Worm (Caenorhabditis elegans) whole organism, L1 larva: ENCODE results near the gene catp-8.

ENCODE experiments used
- C04F5.9 ChIP-seq: sonication (generic microtip); optimal IDR thresholded peaks from 2 replicates; lab custom pipeline; 2016; ENCODE audit warnings: missing genetic modification characterization, missing compliant biosample characterization
- Y116A8C.19 ChIP-seq: sonication (generic microtip); optimal IDR thresholded peaks from 2 replicates; lab custom pipeline; 2016; ENCODE audit warnings: missing compliant biosample characterization, missing genetic modification characterization, borderline replicate concordance
- aha-1 ChIP-seq: fragments of 150-350 bp; optimal IDR thresholded peaks from 2 replicates; lab custom pipeline; 2014; ENCODE audit warnings: missing biosample characterization, missing genetic modification characterization
- aly-2 ChIP-seq: fragments of 150-350 bp; optimal IDR thresholded peaks from 2 replicates; lab custom pipeline; 2014; ENCODE audit warnings: missing biosample characterization, missing genetic modification characterization
- ama-1 ChIP-seq: fragments of 150-350 bp; optimal IDR thresholded peaks from 2 replicates; lab custom pipeline; 2014
- blmp-1 ChIP-seq: fragments of 150-350 bp; optimal IDR thresholded peaks from 2 replicates; lab custom pipeline; 2014; ENCODE audit warnings: missing biosample characterization, missing genetic modification characterization
- ceh-63 ChIP-seq: fragments of 200-800 bp; sonication (Bioruptor generic); optimal IDR thresholded peaks from 2 replicates; lab custom pipeline; 2018; ENCODE audit warnings: mild to moderate bottlenecking, missing genetic modification characterization, missing compliant biosample characterization
- ceh-82 ChIP-seq, 3 experiments: fragments of 150-350 bp in 1 of 3; sonication (generic microtip) in 2 of 3; optimal IDR thresholded peaks; 2 replicates each; lab custom pipeline; 2014 to 2017; ENCODE audit warnings: missing biosample characterization in 3 of 3, missing genetic modification characterization in 3 of 3
- ceh-90 ChIP-seq: sonication (generic microtip); optimal IDR thresholded peaks from 2 replicates; lab custom pipeline; 2016; ENCODE audit warnings: missing genetic modification characterization, missing compliant biosample characterization
- dpl-1 ChIP-seq, 3 experiments: fragments of 150-350 bp in 2 of 3; sonication (generic microtip) in 1 of 3; optimal IDR thresholded peaks; 2 replicates each; lab custom pipeline; 2014 to 2017; ENCODE audit warnings: missing biosample characterization in 3 of 3, missing genetic modification characterization in 3 of 3, missing genetic modification reagents in 3 of 3
- dsc-1 ChIP-seq: sonication (generic microtip); optimal IDR thresholded peaks from 2 replicates; lab custom pipeline; 2016; ENCODE audit warnings: mild to moderate bottlenecking, missing genetic modification characterization, missing compliant biosample characterization
- efl-1 ChIP-seq, 4 experiments: fragments of 150-350 bp; optimal IDR thresholded peaks in 3 of 4; peaks in 1 of 4; 1 replicate in 1 of 4; 2 replicates in 3 of 4; lab custom pipeline; 2014; ENCODE audit warnings: missing biosample characterization in 2 of 4, missing genetic modification characterization in 2 of 4, missing genetic modification reagents in 2 of 4
- egl-13 ChIP-seq: sonication (generic microtip); optimal IDR thresholded peaks from 2 replicates; lab custom pipeline; 2016; ENCODE audit warnings: missing genotype, missing genetic modification reagents, missing genetic modification characterization, missing compliant biosample characterization
- elt-2 ChIP-seq: sonication (generic microtip); optimal IDR thresholded peaks from 2 replicates; lab custom pipeline; 2016; ENCODE audit warnings: missing genetic modification characterization, mild to moderate bottlenecking, inconsistent platforms, missing compliant biosample characterization, missing genetic modification reagents
- elt-3 ChIP-seq, 6 experiments: fragments of 150-350 bp in 1 of 6; sonication (generic microtip); optimal IDR thresholded peaks; 2 replicates each; lab custom pipeline; 2017 to 2018; ENCODE audit warnings: missing biosample characterization in 6 of 6, missing genetic modification characterization in 6 of 6, inconsistent platforms in 1 of 6
- ets-5 ChIP-seq: fragments of 200-800 bp; sonication (Bioruptor generic); IDR thresholded peaks from 2 replicates; pipeline ENCODE4 v1.3.6; 2022; ENCODE audit warnings: missing genetic modification characterization, missing compliant biosample characterization
- fkh-10 ChIP-seq: sonication (generic microtip); optimal IDR thresholded peaks from 2 replicates; lab custom pipeline; 2017; ENCODE audit warnings: missing biosample characterization, missing genetic modification reagents, missing genetic modification characterization
- fkh-4 ChIP-seq: sonication (generic microtip); optimal IDR thresholded peaks from 2 replicates; lab custom pipeline; 2016; ENCODE audit warnings: missing compliant biosample characterization, missing genetic modification characterization, borderline replicate concordance
- fos-1 ChIP-seq: fragments of 150-350 bp; optimal IDR thresholded peaks from 2 replicates; lab custom pipeline; 2014; ENCODE audit warnings: missing biosample characterization, missing genetic modification characterization
- hlh-4 ChIP-seq: sonication (generic microtip); optimal IDR thresholded peaks from 2 replicates; lab custom pipeline; 2016; ENCODE audit warnings: mild to moderate bottlenecking, missing genetic modification characterization, missing compliant biosample characterization
- irx-1 ChIP-seq: sonication (generic microtip); optimal IDR thresholded peaks from 2 replicates; lab custom pipeline; 2016; ENCODE audit warnings: missing genetic modification characterization, missing compliant biosample characterization
- isw-1 ChIP-seq: fragments of 200-800 bp; sonication (Bioruptor generic); IDR thresholded peaks from 2 replicates; pipeline ENCODE4 v1.3.6; 2022; ENCODE audit warnings: missing genetic modification characterization, missing compliant biosample characterization
- jun-1 ChIP-seq: fragments of 150-350 bp; optimal IDR thresholded peaks from 2 replicates; lab custom pipeline; 2014; ENCODE audit warnings: missing biosample characterization, missing genetic modification reagents, missing genetic modification characterization
- lin-14 ChIP-seq: fragments of 200-800 bp; sonication (Bioruptor generic); optimal IDR thresholded peaks from 2 replicates; lab custom pipeline; 2018; ENCODE audit warnings: mild to moderate bottlenecking, missing genetic modification characterization, moderate library complexity, missing compliant biosample characterization
- lin-15B ChIP-seq: fragments of 150-350 bp; sonication (generic microtip); optimal IDR thresholded peaks from 3 replicates; lab custom pipeline; 2014; ENCODE audit warnings: missing biosample characterization, missing genetic modification characterization
- mdl-1 ChIP-seq, 2 experiments: fragments of 150-350 bp; optimal IDR thresholded peaks; 2 replicates each; lab custom pipeline; 2014 to 2017; ENCODE audit warnings: missing biosample characterization in 2 of 2, missing genetic modification characterization in 2 of 2, inconsistent platforms in 1 of 2
- nhr-11 ChIP-seq: fragments of 150-350 bp; optimal IDR thresholded peaks from 2 replicates; lab custom pipeline; 2014; ENCODE audit warnings: missing biosample characterization, missing genetic modification characterization
- nhr-12 ChIP-seq: sonication (generic microtip); optimal IDR thresholded peaks from 2 replicates; lab custom pipeline; 2017; ENCODE audit warnings: missing biosample characterization, missing genetic modification characterization
- nhr-19 ChIP-seq: fragments of 200-800 bp; sonication (Bioruptor generic); conservative IDR thresholded peaks from 2 replicates; pipeline ENCODE4 v1.3.6; 2022; ENCODE audit warnings: missing genetic modification characterization, missing compliant biosample characterization
- nhr-237 ChIP-seq: fragments of 150-350 bp; optimal IDR thresholded peaks from 2 replicates; lab custom pipeline; 2014; ENCODE audit warnings: missing biosample characterization, missing genetic modification characterization
- nhr-76 ChIP-seq: sonication (generic microtip); optimal IDR thresholded peaks from 2 replicates; lab custom pipeline; 2017; ENCODE audit warnings: missing biosample characterization, missing genetic modification characterization
- nhr-77 ChIP-seq: fragments of 150-350 bp; optimal IDR thresholded peaks from 2 replicates; lab custom pipeline; 2014; ENCODE audit warnings: missing biosample characterization, missing genetic modification characterization
- nhr-84 ChIP-seq: sonication (generic microtip); optimal IDR thresholded peaks from 2 replicates; lab custom pipeline; 2017; ENCODE audit warnings: missing biosample characterization, missing genetic modification characterization
- nhr-85 ChIP-seq: sonication (generic microtip); peaks from one replicate; lab custom pipeline; 2016; ENCODE audit warnings: missing genetic modification characterization, inconsistent platforms, missing compliant biosample characterization
- nhr-90 ChIP-seq: sonication (generic microtip); optimal IDR thresholded peaks from 2 replicates; lab custom pipeline; 2016; ENCODE audit warnings: mild to moderate bottlenecking, missing genetic modification characterization, missing compliant biosample characterization; ENCODE audit not compliant: poor library complexity
- pax-3 ChIP-seq: fragments of 200-800 bp; sonication (Bioruptor generic); optimal IDR thresholded peaks from 2 replicates; lab custom pipeline; 2018; ENCODE audit warnings: mild to moderate bottlenecking, missing genetic modification characterization, moderate library complexity, missing compliant biosample characterization
- pqm-1 ChIP-seq: sonication (generic microtip); optimal IDR thresholded peaks from 3 replicates; lab custom pipeline; 2017; ENCODE audit warnings: missing biosample characterization, missing genetic modification characterization
- skn-1 ChIP-seq: fragments of 150-350 bp; optimal IDR thresholded peaks from 2 replicates; lab custom pipeline; 2014; ENCODE audit warnings: missing biosample characterization, missing genetic modification characterization
- snpc-4 ChIP-seq: fragments of 150-350 bp; optimal IDR thresholded peaks from 2 replicates; lab custom pipeline; 2014; ENCODE audit warnings: missing biosample characterization, missing genetic modification characterization
- snu-23 ChIP-seq: sonication (generic microtip); optimal IDR thresholded peaks from 2 replicates; lab custom pipeline; 2016; ENCODE audit warnings: missing genetic modification characterization, missing compliant biosample characterization
- sox-4 ChIP-seq: sonication (generic microtip); optimal IDR thresholded peaks from 2 replicates; lab custom pipeline; 2016; ENCODE audit warnings: missing genetic modification characterization, missing compliant biosample characterization
- sptf-1 ChIP-seq: fragments of 150-350 bp; optimal IDR thresholded peaks from 2 replicates; lab custom pipeline; 2014; ENCODE audit warnings: missing biosample characterization, missing genetic modification characterization
- swsn-7 ChIP-seq: sonication (generic microtip); optimal IDR thresholded peaks from 2 replicates; lab custom pipeline; 2016; ENCODE audit warnings: missing genetic modification characterization, missing compliant biosample characterization
- unc-130 ChIP-seq: fragments of 150-350 bp; optimal IDR thresholded peaks from 2 replicates; lab custom pipeline; 2017; ENCODE audit warnings: missing biosample characterization, missing genetic modification characterization, inconsistent platforms
- unc-62 ChIP-seq: fragments of 150-350 bp; optimal IDR thresholded peaks from 2 replicates; lab custom pipeline; 2014; ENCODE audit warnings: missing biosample characterization, missing genetic modification reagents, missing genetic modification characterization
- unc-98 ChIP-seq: fragments of 200-800 bp; sonication (Bioruptor generic); IDR thresholded peaks from 2 replicates; pipeline ENCODE4 v1.3.6; 2022; ENCODE audit warnings: missing genetic modification characterization, missing compliant biosample characterization
- xbp-1 ChIP-seq: sonication (generic microtip); optimal IDR thresholded peaks from 2 replicates; lab custom pipeline; 2016; ENCODE audit warnings: missing genetic modification characterization, missing compliant biosample characterization
- zag-1 ChIP-seq: fragments of 150-350 bp; optimal IDR thresholded peaks from 2 replicates; lab custom pipeline; 2014; ENCODE audit warnings: missing biosample characterization, missing genetic modification characterization
- zip-4 ChIP-seq: fragments of 200-800 bp; sonication (Bioruptor generic); optimal IDR thresholded peaks from 2 replicates; lab custom pipeline; 2018; ENCODE audit warnings: mild to moderate bottlenecking, missing genetic modification characterization, moderate library complexity, missing compliant biosample characterization
- ztf-11 ChIP-seq, 2 experiments: sonication (generic microtip); optimal IDR thresholded peaks; 2 replicates each; lab custom pipeline; 2016 to 2017; ENCODE audit warnings: missing genetic modification characterization in 2 of 2, missing biosample characterization in 1 of 2, missing compliant biosample characterization in 1 of 2
- ztf-4 ChIP-seq: fragments of 150-350 bp; optimal IDR thresholded peaks from 2 replicates; lab custom pipeline; 2014; ENCODE audit warnings: missing biosample characterization, missing genetic modification characterization

catp-8 gene

DNA sequence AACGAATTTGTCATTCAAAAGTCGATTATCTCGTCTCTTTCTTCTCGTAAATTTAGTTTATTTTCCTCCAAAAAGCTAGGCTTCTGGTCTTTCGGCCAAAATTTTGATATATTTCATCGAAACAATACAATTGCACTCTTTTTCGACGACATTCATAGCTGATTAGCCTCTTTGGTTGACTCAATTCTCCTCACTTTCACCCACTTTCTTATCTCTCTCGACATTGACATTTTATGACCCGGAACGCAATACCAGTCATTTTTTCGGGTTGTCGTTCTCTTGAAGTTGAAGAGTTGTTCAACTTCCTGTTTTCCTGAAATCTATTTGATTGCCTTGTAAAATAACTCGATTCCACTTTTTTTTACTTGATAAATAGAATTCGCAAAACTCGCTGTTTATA is 44.5 kb downstream of the catp-8 start:
- TF ChIP-seq sox-4 (tag; lab: Kevin White, UChicago) = no peak
- peak; percentile 8 for TF ChIP-seq blmp-1 (tag; lab: Kevin White, UChicago)
- TF ChIP-seq C04F5.9 (tag; lab: Kevin White, UChicago) = no peak
- no peak for TF ChIP-seq irx-1 (tag; lab: Kevin White, UChicago)
- TF ChIP-seq ceh-63 = no peak
- no peak for TF ChIP-seq Y116A8C.19
- TF ChIP-seq sptf-1 = no peak
- TF ChIP-seq unc-62 (GFP tag; lab: Kevin White, UChicago) = no peak
- no peak for TF ChIP-seq fos-1 (tag; lab: Kevin White, UChicago)
- no peak for TF ChIP-seq efl-1 (optimal IDR thresholded peaks at IDR 0.05; lab: Kevin White, UChicago)
- peak in 1 of 2 experiments; percentile 20 for TF ChIP-seq efl-1 (GFP tag; optimal IDR thresholded peaks at IDR 0.05 in 1 of 2; lab: Kevin White, UChicago)
- no peak for TF ChIP-seq ama-1
- TF ChIP-seq elt-3 (tag; optimal IDR thresholded peaks at IDR 0.05; lab: Kevin White, UChicago) = no peak
- TF ChIP-seq snpc-4 (tag; lab: Kevin White, UChicago) = no peak
- TF ChIP-seq ceh-90 (tag; lab: Kevin White, UChicago) = no peak
- TF ChIP-seq snu-23 (GFP tag; lab: Kevin White, UChicago) = no peak
- TF ChIP-seq fkh-4 (tag; lab: Kevin White, UChicago) = no peak

DNA sequence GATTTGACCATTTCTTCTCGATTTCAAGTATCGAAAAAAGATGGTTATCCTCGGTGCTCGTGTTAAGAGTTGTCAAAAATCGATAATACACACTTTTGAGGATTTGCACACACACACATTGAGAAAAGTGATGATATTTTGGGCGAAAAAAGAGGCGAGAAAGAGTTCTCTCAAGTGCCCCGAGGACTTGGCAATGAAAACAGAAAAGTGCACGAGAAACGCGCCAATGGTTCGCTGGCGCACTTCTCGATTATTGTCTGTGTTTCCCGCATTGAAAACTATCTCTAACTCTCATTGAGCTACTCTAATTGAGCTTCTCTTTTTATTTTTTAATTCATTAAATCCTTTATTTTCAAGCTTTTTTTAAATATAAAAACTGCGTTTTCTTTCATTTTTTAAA is 45.3 kb downstream of the catp-8 start:
- TF ChIP-seq aly-2 (tag; lab: Kevin White, UChicago) (peak; percentile 58), nhr-76 (tag; lab: Kevin White, UChicago) (no peak), dpl-1 (GFP tag; optimal IDR thresholded peaks at IDR 0.05; lab: Kevin White, UChicago) (peak; percentile 66 to 76 (median 73)), hlh-4 (no peak), nhr-84 (tag; lab: Kevin White, UChicago) (no peak), pax-3 (tag; lab: Kevin White, UChicago) (no peak), aha-1 (peak; percentile 20), elt-2 (tag; lab: Kevin White, UChicago) (no peak), xbp-1 (tag; lab: Kevin White, UChicago) (peak; percentile 65), isw-1 (GFP tag; lab: Robert Waterston, UW) (peak; percentile 52), mdl-1 (tag; optimal IDR thresholded peaks at IDR 0.05; lab: Kevin White, UChicago) (peak in 1 of 2 experiments; percentile 43), fkh-10 (GFP tag; lab: Kevin White, UChicago) (peak; percentile 57), nhr-12 (tag; lab: Kevin White, UChicago) (no peak), snpc-4 (tag; lab: Kevin White, UChicago) (peak; percentile 67), ztf-4 (tag; lab: Kevin White, UChicago) (no peak), ets-5 (GFP tag; lab: Robert Waterston, UW) (no peak), skn-1 (tag; lab: Kevin White, UChicago) (peak; percentile 65), ceh-82 (tag; optimal IDR thresholded peaks at IDR 0.05; lab: Kevin White, UChicago) (peak; percentile 60 to 87 (median 87)), Y116A8C.19 (no peak), egl-13 (tag; lab: Kevin White, UChicago) (peak; percentile 42), lin-14 (GFP tag; lab: Kevin White, UChicago) (peak; percentile 91), zip-4 (GFP tag; lab: Kevin White, UChicago) (peak; percentile 15), unc-62 (GFP tag; lab: Kevin White, UChicago) (no peak), swsn-7 (tag; lab: Kevin White, UChicago) (peak; percentile 78), fkh-4 (tag; lab: Kevin White, UChicago) (no peak), nhr-19 (GFP tag; lab: Robert Waterston, UW) (peak; percentile 76), nhr-85 (tag; lab: Kevin White, UChicago) (peak; percentile 58), pqm-1 (tag; lab: Kevin White, UChicago) (no peak), nhr-77 (tag; lab: Kevin White, UChicago) (peak; percentile 42), ztf-11 (tag; optimal IDR thresholded peaks at IDR 0.05; lab: Kevin White, UChicago) (no peak), elt-3 (tag; optimal IDR thresholded peaks at IDR 0.05; lab: Kevin White, UChicago) (peak in 1 of 6 experiments; percentile 37), lin-15B (tag; lab: Kevin White, UChicago) (peak; percentile 1), blmp-1 (tag; lab: Kevin White, UChicago) (no peak), jun-1 (peak; percentile 45), nhr-90 (peak; percentile 44), zag-1 (tag; lab: Kevin White, UChicago) (no peak), sox-4 (tag; lab: Kevin White, UChicago) (no peak), ceh-90 (tag; lab: Kevin White, UChicago) (no peak), unc-98 (GFP tag; lab: Robert Waterston, UW) (no peak), dsc-1 (tag; lab: Kevin White, UChicago) (peak; percentile 74), nhr-237 (peak; percentile 19), nhr-11 (no peak), unc-130 (tag; lab: Kevin White, UChicago) (peak; percentile 45)
